Worm (Caenorhabditis elegans) whole organism, L2 larva: ENCODE measurements around the gene F36H9.7.

Source experiments
- lin-39 ChIP-seq: fragments of 150-350 bp; optimal IDR thresholded peaks from 2 replicates; lab custom pipeline; 2014; ENCODE audit warnings: missing biosample characterization, missing genetic modification reagents, missing genetic modification characterization
- mab-5 ChIP-seq: fragments of 150-350 bp; optimal IDR thresholded peaks from 2 replicates; lab custom pipeline; 2014; ENCODE audit warnings: missing biosample characterization, missing genetic modification characterization
- nhr-237 ChIP-seq: fragments of 150-350 bp; optimal IDR thresholded peaks from 2 replicates; lab custom pipeline; 2014; ENCODE audit warnings: missing biosample characterization, missing genetic modification characterization

- TF ChIP-seq mab-5 (no peak), lin-39 (tag; lab: Kevin White, UChicago) (no peak), nhr-237 (no peak)
Measured at ce11 chrV:1803043-1803442, 28.3 kb upstream of the F36H9.7 start, which contains the start of gene srt-41.
